Fruit fly (Drosophila melanogaster) whole organism, embryonic: ENCODE measurements around the gene CG7806.

Experiments
- Ada2b ChIP-seq: fragments of 200-800 bp; sonication (Bioruptor generic); IDR thresholded peaks from 2 replicates; pipeline ENCODE4 v1.3.6; 2022; ENCODE audit warnings: missing biosample characterization, missing genetic modification characterization
- Asciz ChIP-seq: fragments of 200-800 bp; sonication (Bioruptor generic); optimal IDR thresholded peaks from 2 replicates; lab custom pipeline; 2017; ENCODE audit warnings: missing biosample characterization, mild to moderate bottlenecking, missing genetic modification characterization, missing genetic modification reagents
- BEAF-32 ChIP-seq: fragments of 200-800 bp; sonication (Bioruptor generic); optimal IDR thresholded peaks from 3 replicates; lab custom pipeline; 2017; ENCODE audit warnings: missing biosample characterization, missing genetic modification characterization, mild to moderate bottlenecking, moderate library complexity, missing genetic modification reagents
- Bteb2 ChIP-seq: fragments of 200-800 bp; sonication (Bioruptor generic); optimal IDR thresholded peaks from 2 replicates; lab custom pipeline; 2016; ENCODE audit warnings: missing biosample characterization, missing genetic modification characterization
- CG10321 ChIP-seq: fragments of 200-800 bp; sonication (Bioruptor generic); IDR thresholded peaks from 2 replicates; pipeline ENCODE4 v1.3.6; 2022; ENCODE audit warnings: missing biosample characterization, missing genetic modification characterization
- CG10543 ChIP-seq: fragments of 200-800 bp; sonication (Bioruptor generic); optimal IDR thresholded peaks from 3 replicates; lab custom pipeline; 2017; ENCODE audit warnings: missing biosample characterization, mild to moderate bottlenecking, missing genetic modification characterization, moderate library complexity
- CG11093 ChIP-seq: fragments of 200-800 bp; sonication (Bioruptor generic); IDR thresholded peaks from 3 replicates; pipeline ENCODE4 v1.3.6; 2022; ENCODE audit warnings: missing biosample characterization, missing genetic modification characterization
- CG11696 ChIP-seq: fragments of 200-800 bp; sonication (Bioruptor generic); IDR thresholded peaks from 2 replicates; pipeline ENCODE4 v1.3.6; 2022; ENCODE audit warnings: missing biosample characterization, missing genetic modification characterization
- CG12236 ChIP-seq: fragments of 200-800 bp; sonication (Bioruptor generic); optimal IDR thresholded peaks from 2 replicates; lab custom pipeline; 2016; ENCODE audit warnings: missing biosample characterization, missing genetic modification characterization
- CG1233 ChIP-seq: fragments of 200-800 bp; sonication (Bioruptor generic); optimal IDR thresholded peaks from 4 replicates; lab custom pipeline; 2018; ENCODE audit warnings: missing biosample characterization, mild to moderate bottlenecking, missing genetic modification characterization
- CG14050 ChIP-seq: fragments of 200-800 bp; sonication (Bioruptor generic); IDR thresholded peaks from 3 replicates; pipeline ENCODE4 v1.3.6; 2022; ENCODE audit warnings: missing biosample characterization, missing genetic modification characterization
- CG15601 ChIP-seq: fragments of 200-800 bp; sonication (Bioruptor generic); optimal IDR thresholded peaks from 3 replicates; lab custom pipeline; 2019; ENCODE audit warnings: missing biosample characterization, mild to moderate bottlenecking, missing genetic modification characterization, moderate library complexity
- CG15696 ChIP-seq: fragments of 200-800 bp; sonication (Bioruptor generic); optimal IDR thresholded peaks from 2 replicates; lab custom pipeline; 2019; ENCODE audit warnings: missing biosample characterization, mild to moderate bottlenecking, missing genetic modification characterization, moderate library complexity
- CG17361 ChIP-seq: fragments of 200-800 bp; sonication (Bioruptor generic); IDR thresholded peaks from 3 replicates; pipeline ENCODE4 v1.3.6; 2022; ENCODE audit warnings: missing biosample characterization, missing genetic modification characterization
- CG43689 ChIP-seq: fragments of 200-800 bp; sonication (Bioruptor generic); IDR thresholded peaks from 2 replicates; pipeline ENCODE4 v1.3.6; 2022; ENCODE audit warnings: missing biosample characterization, missing genetic modification characterization
- CG4424 ChIP-seq: fragments of 200-800 bp; sonication (Bioruptor generic); optimal IDR thresholded peaks from 3 replicates; lab custom pipeline; 2016; ENCODE audit warnings: missing biosample characterization, missing genetic modification characterization
- CG7839 ChIP-seq: fragments of 200-800 bp; sonication (Bioruptor generic); optimal IDR thresholded peaks from 3 replicates; lab custom pipeline; 2018; ENCODE audit warnings: missing biosample characterization, mild to moderate bottlenecking, missing genetic modification characterization, moderate library complexity
- CG8290 ChIP-seq, 3 experiments: fragments of 200-800 bp; sonication (Bioruptor generic); optimal IDR thresholded peaks; 2 replicates each; lab custom pipeline; 2016 to 2019; ENCODE audit warnings: missing biosample characterization in 3 of 3, missing genetic modification characterization in 3 of 3, mild to moderate bottlenecking in 2 of 3, moderate library complexity in 1 of 3
- Elba2 ChIP-seq: fragments of 200-800 bp; sonication (Bioruptor generic); optimal IDR thresholded peaks from 3 replicates; lab custom pipeline; 2016; ENCODE audit warnings: missing biosample characterization, missing genetic modification characterization
- Lpt ChIP-seq: fragments of >200 bp; optimal IDR thresholded peaks from 2 replicates; lab custom pipeline; 2018; ENCODE audit warnings: missing biosample characterization, missing genetic modification characterization
- Mad ChIP-seq: fragments of 200-800 bp; sonication (Bioruptor generic); optimal IDR thresholded peaks from 2 replicates; lab custom pipeline; 2016; ENCODE audit warnings: missing biosample characterization, missing genetic modification characterization
- Mrtf ChIP-seq: fragments of 200-800 bp; sonication (Bioruptor generic); IDR thresholded peaks from 3 replicates; pipeline ENCODE4 v1.3.6; 2022; ENCODE audit warnings: missing biosample characterization, missing genetic modification characterization
- PHDP ChIP-seq: fragments of 200-800 bp; sonication (Bioruptor generic); optimal IDR thresholded peaks from 3 replicates; lab custom pipeline; 2018; ENCODE audit warnings: missing biosample characterization, mild to moderate bottlenecking, missing genetic modification characterization, moderate library complexity
- Six4 ChIP-seq: fragments of 200-800 bp; sonication (Bioruptor generic); optimal IDR thresholded peaks from 2 replicates; lab custom pipeline; 2016; ENCODE audit warnings: missing biosample characterization, missing genetic modification characterization
- Usf ChIP-seq: fragments of 200-800 bp; sonication (Bioruptor generic); optimal IDR thresholded peaks from 2 replicates; lab custom pipeline; 2017; ENCODE audit warnings: missing genotype, missing biosample characterization, missing genetic modification characterization
- amos ChIP-seq: fragments of 200-800 bp; sonication (Bioruptor generic); IDR thresholded peaks from 2 replicates; pipeline ENCODE4 v1.3.6; 2022; ENCODE audit warnings: missing biosample characterization, missing genetic modification characterization; ENCODE audit not compliant: partially characterized antibody
- az2 ChIP-seq: fragments of 200-800 bp; sonication (Bioruptor generic); optimal IDR thresholded peaks from 3 replicates; lab custom pipeline; 2016; ENCODE audit warnings: missing biosample characterization, missing genetic modification characterization
- chm ChIP-seq: fragments of 200-800 bp; sonication (Bioruptor generic); IDR thresholded peaks from 2 replicates; pipeline ENCODE4 v1.3.6; 2022; ENCODE audit warnings: missing biosample characterization, missing genetic modification characterization
- ci ChIP-seq: fragments of 200-800 bp; sonication (Bioruptor generic); IDR thresholded peaks from 3 replicates; pipeline ENCODE4 v1.3.6; 2022; ENCODE audit warnings: missing biosample characterization, missing genetic modification characterization
- crol ChIP-seq: fragments of 200-800 bp; sonication (Bioruptor generic); IDR thresholded peaks from 2 replicates; pipeline ENCODE4 v1.3.6; 2022; ENCODE audit warnings: missing biosample characterization, missing genetic modification characterization
- disco-r ChIP-seq: fragments of 200-800 bp; sonication (Bioruptor generic); optimal IDR thresholded peaks from 2 replicates; lab custom pipeline; 2016; ENCODE audit warnings: missing biosample characterization, missing genetic modification characterization
- eyg ChIP-seq: fragments of 200-800 bp; sonication (Bioruptor generic); optimal IDR thresholded peaks from 3 replicates; lab custom pipeline; 2016; ENCODE audit warnings: missing biosample characterization, missing genetic modification characterization
- fu2 ChIP-seq: fragments of 200-800 bp; sonication (Bioruptor generic); optimal IDR thresholded peaks from 2 replicates; lab custom pipeline; 2016; ENCODE audit warnings: missing biosample characterization, missing genetic modification characterization
- grau ChIP-seq: fragments of 200-800 bp; optimal IDR thresholded peaks from 3 replicates; lab custom pipeline; 2019; ENCODE audit warnings: missing biosample characterization, mild to moderate bottlenecking, missing genetic modification characterization, moderate library complexity
- grn ChIP-seq: fragments of 200-800 bp; sonication (Bioruptor generic); optimal IDR thresholded peaks from 3 replicates; lab custom pipeline; 2017; ENCODE audit warnings: missing biosample characterization, missing genetic modification characterization
- gsb-n ChIP-seq: fragments of 200-800 bp; sonication (Bioruptor generic); optimal IDR thresholded peaks from 3 replicates; lab custom pipeline; 2018; ENCODE audit warnings: missing biosample characterization, mild to moderate bottlenecking, missing genetic modification characterization
- h ChIP-seq: fragments of >200 bp; optimal IDR thresholded peaks from 2 replicates; lab custom pipeline; 2017
- insv ChIP-seq, 2 experiments: fragments of 200-800 bp; sonication (Bioruptor generic); optimal IDR thresholded peaks; 3 replicates each; lab custom pipeline; 2016 to 2018; ENCODE audit warnings: missing biosample characterization in 2 of 2, missing genetic modification characterization in 2 of 2
- klu ChIP-seq: fragments of 200-800 bp; sonication (Bioruptor generic); IDR thresholded peaks from 2 replicates; pipeline ENCODE4 v1.3.6; 2022; ENCODE audit warnings: missing biosample characterization, missing genetic modification characterization
- lov ChIP-seq, 2 experiments: fragments of 200-800 bp in 1 of 2; fragments of >200 bp in 1 of 2; sonication (Bioruptor generic) in 1 of 2; IDR thresholded peaks in 1 of 2; optimal IDR thresholded peaks in 1 of 2; 2 replicates in 1 of 2; 3 replicates in 1 of 2; pipeline versions ENCODE4 v1.3.6 to Lab custom; 2017 to 2022; ENCODE audit warnings: missing biosample characterization in 1 of 2, missing genetic modification characterization in 1 of 2
- nau ChIP-seq: fragments of 200-800 bp; sonication (Bioruptor generic); optimal IDR thresholded peaks from 3 replicates; lab custom pipeline; 2017; ENCODE audit warnings: missing biosample characterization, mild to moderate bottlenecking, missing genetic modification characterization, missing genetic modification reagents
- org-1 ChIP-seq: fragments of 200-800 bp; sonication (Bioruptor generic); optimal IDR thresholded peaks from 2 replicates; lab custom pipeline; 2017; ENCODE audit warnings: missing biosample characterization, missing genetic modification characterization
- pan ChIP-seq, 4 experiments: fragments of >200 bp in 3 of 4; fragments of 200-800 bp in 1 of 4; sonication (Bioruptor generic) in 1 of 4; optimal IDR thresholded peaks in 3 of 4; IDR thresholded peaks in 1 of 4; 2 replicates each; pipeline versions ENCODE4 v1.3.6 to Lab custom; 2017 to 2022; ENCODE audit warnings: missing biosample characterization in 2 of 4, missing genetic modification characterization in 2 of 4, mixed read lengths in 1 of 4
- pita ChIP-seq: fragments of 200-800 bp; sonication (Bioruptor generic); optimal IDR thresholded peaks from 2 replicates; lab custom pipeline; 2017; ENCODE audit warnings: missing biosample characterization, mild to moderate bottlenecking, missing genetic modification characterization
- pum ChIP-seq: fragments of 200-800 bp; sonication (Bioruptor generic); optimal IDR thresholded peaks from 2 replicates; lab custom pipeline; 2016; ENCODE audit warnings: missing biosample characterization, missing genetic modification characterization
- row ChIP-seq: fragments of 200-800 bp; sonication (Bioruptor generic); IDR thresholded peaks from 3 replicates; pipeline ENCODE4 v1.3.6; 2022; ENCODE audit warnings: missing biosample characterization, missing genetic modification characterization
- salm ChIP-seq: fragments of 200-800 bp; sonication (Bioruptor generic); optimal IDR thresholded peaks from 2 replicates; lab custom pipeline; 2018; ENCODE audit warnings: missing biosample characterization, mild to moderate bottlenecking, missing genetic modification characterization
- slou ChIP-seq: fragments of 200-800 bp; sonication (Bioruptor generic); optimal IDR thresholded peaks from 3 replicates; lab custom pipeline; 2016; ENCODE audit warnings: missing biosample characterization, missing genetic modification characterization
- vvl ChIP-seq: fragments of 200-800 bp; sonication (Bioruptor generic); IDR thresholded peaks from 2 replicates; pipeline ENCODE4 v1.3.6; 2022; ENCODE audit warnings: missing biosample characterization, missing genetic modification characterization
- yki ChIP-seq: fragments of >200 bp; optimal IDR thresholded peaks from 3 replicates; lab custom pipeline; 2018

The CG7806 gene

dm6 chr2L:8274958-8275584 is 36.1 kb upstream of the CG7806 start (continued):
- no peak for TF ChIP-seq CG11093 (GFP tag; lab: Robert Waterston, UW)
- peak; percentile 84 for TF ChIP-seq CG15696 (tag; lab: Kevin White, UChicago)
- no peak for TF ChIP-seq CG43689 (GFP tag; lab: Robert Waterston, UW)
- TF ChIP-seq crol (GFP tag; lab: Robert Waterston, UW), result no peak
- no peak for TF ChIP-seq pum (GFP tag; lab: Kevin White, UChicago)
- TF ChIP-seq pan (optimal IDR thresholded peaks at IDR 0.05; lab: Kevin White, UChicago), result no peak
- peak in 1 of 2 experiments; percentile 59 for TF ChIP-seq pan (GFP tag; optimal IDR thresholded peaks at IDR 0.05 in 1 of 2, IDR thresholded peaks at IDR 0.05 in 1 of 2)
- TF ChIP-seq CG11696 (GFP tag; lab: Robert Waterston, UW), result peak; percentile 96
- TF ChIP-seq slou (GFP tag; lab: Kevin White, UChicago), result no peak
- peak; percentile 79 for TF ChIP-seq vvl
- no peak for TF ChIP-seq Lpt
- peak; percentile 52; the same call in 2 of the 3 replicates for TF ChIP-seq CG14050 (GFP tag; lab: Robert Waterston, UW)
- peak; percentile 59 for TF ChIP-seq org-1 (GFP tag; lab: Kevin White, UChicago)
- TF ChIP-seq insv (GFP tag; optimal IDR thresholded peaks at IDR 0.05; lab: Kevin White, UChicago), result peak in 1 of 2 experiments; percentile 17
- TF ChIP-seq gsb-n (tag; lab: Kevin White, UChicago), result peak; percentile 84
- peak; percentile 74 for TF ChIP-seq CG17361 (GFP tag; lab: Robert Waterston, UW)
- peak; percentile 37 for TF ChIP-seq salm (tag; lab: Kevin White, UChicago)
- TF ChIP-seq Asciz, result peak; percentile 51
- peak; percentile 85 for TF ChIP-seq ci (GFP tag; lab: Robert Waterston, UW)
- TF ChIP-seq nau (GFP tag; lab: Kevin White, UChicago), result peak; percentile 33
- TF ChIP-seq Bteb2 (GFP tag; lab: Kevin White, UChicago), result peak; percentile 19
- peak; percentile 76 for TF ChIP-seq PHDP (tag; lab: Kevin White, UChicago)
- TF ChIP-seq CG4424 (GFP tag; lab: Kevin White, UChicago), result peak; percentile 70
- TF ChIP-seq CG10321 (GFP tag; lab: Robert Waterston, UW), result no peak
- TF ChIP-seq eyg (GFP tag; lab: Kevin White, UChicago), result no peak
- TF ChIP-seq row (GFP tag; lab: Robert Waterston, UW), result peak; percentile 78
- TF ChIP-seq Usf, result no peak
- peak; percentile 63 for TF ChIP-seq CG1233 (GFP tag; lab: Kevin White, UChicago)
- peak; percentile 78 for TF ChIP-seq CG7839 (tag; lab: Kevin White, UChicago)
- TF ChIP-seq Mrtf (GFP tag; lab: Robert Waterston, UW), result no peak
- peak; percentile 78 for TF ChIP-seq grau (tag; lab: Kevin White, UChicago)
- no peak for TF ChIP-seq h (lab: Kevin White, UChicago)
- no peak for TF ChIP-seq Elba2 (GFP tag; lab: Kevin White, UChicago)
- TF ChIP-seq disco-r (GFP tag; lab: Kevin White, UChicago), result peak; percentile 14
- no peak for TF ChIP-seq fu2 (GFP tag; lab: Kevin White, UChicago)
- TF ChIP-seq pita (GFP tag; lab: Kevin White, UChicago), result no peak
- peak; percentile 21 for TF ChIP-seq CG8290 (GFP tag; optimal IDR thresholded peaks at IDR 0.05; lab: Kevin White, UChicago)
- TF ChIP-seq CG8290 (tag; optimal IDR thresholded peaks at IDR 0.05; lab: Kevin White, UChicago), result no peak
- peak; percentile 64 for TF ChIP-seq Six4 (GFP tag; lab: Kevin White, UChicago)
- peak; percentile 58 for TF ChIP-seq CG15601
- peak; percentile 1 for TF ChIP-seq Mad (GFP tag; lab: Kevin White, UChicago)
- no peak for TF ChIP-seq klu
- no peak for TF ChIP-seq yki (lab: Kevin White, UChicago)
- TF ChIP-seq chm, result no peak
- TF ChIP-seq CG12236 (GFP tag; lab: Kevin White, UChicago), result no peak
- peak; percentile 61 for TF ChIP-seq grn (GFP tag; lab: Kevin White, UChicago)
- peak; percentile 51 for TF ChIP-seq az2 (GFP tag; lab: Kevin White, UChicago)
- TF ChIP-seq lov (optimal IDR thresholded peaks at IDR 0.05; lab: Kevin White, UChicago), result no peak
- no peak for TF ChIP-seq lov (GFP tag; IDR thresholded peaks at IDR 0.05; lab: Robert Waterston, UW)
- peak; percentile 67 for TF ChIP-seq Ada2b
- TF ChIP-seq CG10543, result no peak
- no peak for TF ChIP-seq BEAF-32 (GFP tag; lab: Kevin White, UChicago)
- TF ChIP-seq amos (GFP tag; lab: Robert Waterston, UW), result no peak
